Worm (Caenorhabditis elegans): ENCODE data around the gene col-180.
A peak's percentile ranks its signal among the peaks of the same experiment; 100 is the strongest.

Gene col-180

ce11 chrX:11666545-11667177 lies 45.4 kb downstream of the col-180 start, which contains the start of gene noca-2 (continued):
- peak; percentile 82 for TF ChIP-seq lin-14 (GFP tag; optimal IDR thresholded peaks at IDR 0.05)
- no peak for TF ChIP-seq fkh-10 (GFP tag; optimal IDR thresholded peaks at IDR 0.05)
- no peak for TF ChIP-seq C04F5.9 (tag; optimal IDR thresholded peaks at IDR 0.05)
- TF ChIP-seq tlp-1 (tag; optimal IDR thresholded peaks at IDR 0.05), result no peak
- TF ChIP-seq elt-2 (tag; optimal IDR thresholded peaks at IDR 0.05), result no peak
- no peak for TF ChIP-seq nhr-84 (tag; optimal IDR thresholded peaks at IDR 0.05)
- TF ChIP-seq nhr-76 (tag; optimal IDR thresholded peaks at IDR 0.05), result no peak
- no peak for TF ChIP-seq nhr-237 (tag; optimal IDR thresholded peaks at IDR 0.05)
- TF ChIP-seq hlh-4 (tag; optimal IDR thresholded peaks at IDR 0.05), result no peak
- peak; percentile 45 for TF ChIP-seq snu-23 (GFP tag; optimal IDR thresholded peaks at IDR 0.05)
- no peak for TF ChIP-seq ztf-4 (tag; optimal IDR thresholded peaks at IDR 0.05)
- peak in 1 of 2 experiments; percentile 44 for TF ChIP-seq lsy-2 (tag; optimal IDR thresholded peaks at IDR 0.05)
- TF ChIP-seq ceh-63 (GFP tag; optimal IDR thresholded peaks at IDR 0.05), result no peak
- TF ChIP-seq xbp-1 (tag; optimal IDR thresholded peaks at IDR 0.05), result peak; percentile 11
- TF ChIP-seq sox-4 (tag; optimal IDR thresholded peaks at IDR 0.05), result no peak
- no peak for TF ChIP-seq zip-4 (GFP tag; optimal IDR thresholded peaks at IDR 0.05)
- TF ChIP-seq jun-1 (tag; optimal IDR thresholded peaks at IDR 0.05), result no peak
- TF ChIP-seq ceh-90 (tag; optimal IDR thresholded peaks at IDR 0.05), result no peak
- peak; percentile 11 for TF ChIP-seq unc-86 (tag; optimal IDR thresholded peaks at IDR 0.05)
- no peak for TF ChIP-seq pax-3 (tag; optimal IDR thresholded peaks at IDR 0.05)
- TF ChIP-seq ets-5 (GFP tag; IDR thresholded peaks at IDR 0.05), result no peak
- no peak for TF ChIP-seq irx-1 (tag; optimal IDR thresholded peaks at IDR 0.05)
- no peak for TF ChIP-seq ceh-8 (GFP tag; optimal IDR thresholded peaks at IDR 0.05)
- peak; percentile 5 to 53 for TF ChIP-seq efl-1 (optimal IDR thresholded peaks at IDR 0.05)
- peak in 1 of 2 experiments; percentile 84 for TF ChIP-seq efl-1 (GFP tag; optimal IDR thresholded peaks at IDR 0.05 in 1 of 2)
- 0 out of 2 replicates have a peak, but pooled peaks have one; percentile 35 for TF ChIP-seq mab-9 (GFP tag; IDR thresholded peaks at IDR 0.05)
- no peak for TF ChIP-seq fos-1 (tag; optimal IDR thresholded peaks at IDR 0.05)
- peak; percentile 37 for TF ChIP-seq nhr-71 (tag; optimal IDR thresholded peaks at IDR 0.05)
- no peak for TF ChIP-seq lin-39 (tag; optimal IDR thresholded peaks at IDR 0.05)
- no peak for TF ChIP-seq dpl-1 (GFP tag; optimal IDR thresholded peaks at IDR 0.05)
- TF ChIP-seq C34B4.2 (tag; optimal IDR thresholded peaks at IDR 0.05), result no peak
- no peak for TF ChIP-seq F16B12.6 (tag; optimal IDR thresholded peaks at IDR 0.05)
- no peak for TF ChIP-seq grh-1 (GFP tag; IDR thresholded peaks at IDR 0.05)
- TF ChIP-seq sptf-1 (tag; optimal IDR thresholded peaks at IDR 0.05), result no peak
- no peak for TF ChIP-seq unc-130 (tag; optimal IDR thresholded peaks at IDR 0.05)
- no peak for TF ChIP-seq dsc-1 (tag; optimal IDR thresholded peaks at IDR 0.05)
- TF ChIP-seq ztf-11 (tag; optimal IDR thresholded peaks at IDR 0.05), result no peak
- no peak for TF ChIP-seq alr-1 (tag; optimal IDR thresholded peaks at IDR 0.05; ENCODE audit: borderline replicate concordance)
- no peak for TF ChIP-seq unc-62 (GFP tag; optimal IDR thresholded peaks at IDR 0.05)
- peak; percentile 11 for TF ChIP-seq nhr-47 (tag; optimal IDR thresholded peaks at IDR 0.05)
- TF ChIP-seq skn-1 (tag; optimal IDR thresholded peaks at IDR 0.05), result no peak
- TF ChIP-seq pag-3 (tag; optimal IDR thresholded peaks at IDR 0.05; ENCODE audit: borderline replicate concordance, insufficient read depth), result no peak
- no peak for TF ChIP-seq ceh-88 (GFP tag; IDR thresholded peaks at IDR 0.05)
- no peak for TF ChIP-seq lir-3 (tag; optimal IDR thresholded peaks at IDR 0.05; ENCODE audit: poor library complexity)
- 0 out of 2 replicates have a peak, but pooled peaks have one; percentile 13 for TF ChIP-seq isw-1 (GFP tag; IDR thresholded peaks at IDR 0.05)
- TF ChIP-seq lin-15B (tag; optimal IDR thresholded peaks at IDR 0.05), result no peak
- TF ChIP-seq unc-98 (GFP tag; IDR thresholded peaks at IDR 0.05), result no peak
- no peak for TF ChIP-seq hpl-2 (GFP tag; optimal IDR thresholded peaks at IDR 0.05)
- no peak for TF ChIP-seq sup-37 (GFP tag; optimal IDR thresholded peaks at IDR 0.05)
- TF ChIP-seq egl-27 (tag; optimal IDR thresholded peaks at IDR 0.05), result no peak
- no peak for TF ChIP-seq fkh-8 (tag; optimal IDR thresholded peaks at IDR 0.05)
- TF ChIP-seq nhr-28 (tag; optimal IDR thresholded peaks at IDR 0.05), result no peak

All from whole organism, L1 larva.